Worm (Caenorhabditis elegans) whole organism, mixed stage, embryonic: ENCODE measurements around the gene C26B2.2.

Source experiments
- M03D4.4 ChIP-seq: sonication (generic microtip); optimal IDR thresholded peaks from 2 replicates; lab custom pipeline; 2017; ENCODE audit warnings: mild to moderate bottlenecking, missing genetic modification characterization, missing compliant biosample characterization
- bed-3 ChIP-seq: fragments of 200-800 bp; sonication (Bioruptor generic); optimal IDR thresholded peaks from 3 replicates; lab custom pipeline; 2018; ENCODE audit warnings: mild to moderate bottlenecking, missing genetic modification characterization, moderate library complexity, missing compliant biosample characterization
- blmp-1 ChIP-seq: fragments of 150-350 bp; optimal IDR thresholded peaks from 2 replicates; lab custom pipeline; 2014; ENCODE audit warnings: missing biosample characterization, missing genetic modification characterization
- ceh-39 ChIP-seq: fragments of 150-350 bp; optimal IDR thresholded peaks from 2 replicates; lab custom pipeline; 2014; ENCODE audit warnings: missing biosample characterization, missing genetic modification characterization
- ceh-43 ChIP-seq: fragments of 200-800 bp; sonication (Bioruptor generic); optimal IDR thresholded peaks from 2 replicates; lab custom pipeline; 2018; ENCODE audit warnings: mild to moderate bottlenecking, missing genetic modification characterization, moderate library complexity, missing compliant biosample characterization
- ceh-83 ChIP-seq: fragments of 200-800 bp; sonication (Bioruptor generic); optimal IDR thresholded peaks from 2 replicates; lab custom pipeline; 2018; ENCODE audit warnings: mild to moderate bottlenecking, missing genetic modification characterization, missing compliant biosample characterization
- ces-1 ChIP-seq: fragments of 150-350 bp; optimal IDR thresholded peaks from 2 replicates; lab custom pipeline; 2014; ENCODE audit warnings: missing biosample characterization, missing genetic modification reagents, missing genetic modification characterization
- cnd-1 ChIP-seq: fragments of 200-800 bp; sonication (Bioruptor generic); optimal IDR thresholded peaks from 2 replicates; lab custom pipeline; 2018; ENCODE audit warnings: mild to moderate bottlenecking, missing genetic modification characterization, missing compliant biosample characterization
- drap-1 ChIP-seq: fragments of 200-800 bp; sonication (Bioruptor generic); optimal IDR thresholded peaks from 3 replicates; lab custom pipeline; 2018; ENCODE audit warnings: mild to moderate bottlenecking, missing genetic modification characterization, missing compliant biosample characterization
- elt-1 ChIP-seq: sonication (generic microtip); optimal IDR thresholded peaks from 2 replicates; lab custom pipeline; 2017; ENCODE audit warnings: missing genetic modification characterization, mild to moderate bottlenecking, missing compliant biosample characterization, antibody characterized with exemption, moderate library complexity, borderline replicate concordance; ENCODE audit not compliant: insufficient read depth
- elt-3 ChIP-seq: fragments of 150-350 bp; optimal IDR thresholded peaks from 2 replicates; lab custom pipeline; 2014; ENCODE audit warnings: missing biosample characterization, missing genetic modification characterization
- flh-1 ChIP-seq: fragments of 200-800 bp; sonication (Bioruptor generic); optimal IDR thresholded peaks from 2 replicates; lab custom pipeline; 2018; ENCODE audit warnings: mild to moderate bottlenecking, missing genetic modification characterization, moderate library complexity, missing compliant biosample characterization
- hlh-1 ChIP-seq: fragments of 150-350 bp; optimal IDR thresholded peaks from 2 replicates; lab custom pipeline; 2014; ENCODE audit warnings: missing biosample characterization, missing genetic modification reagents, missing genetic modification characterization
- lin-13 ChIP-seq: fragments of 150-350 bp; optimal IDR thresholded peaks from 2 replicates; lab custom pipeline; 2014; ENCODE audit warnings: missing biosample characterization, missing genetic modification characterization
- lin-32 ChIP-seq: fragments of 200-800 bp; sonication (Bioruptor generic); optimal IDR thresholded peaks from 2 replicates; lab custom pipeline; 2018; ENCODE audit warnings: mild to moderate bottlenecking, missing genetic modification characterization, missing compliant biosample characterization
- lsy-2 ChIP-seq: fragments of 150-350 bp; optimal IDR thresholded peaks from 2 replicates; lab custom pipeline; 2014; ENCODE audit warnings: missing biosample characterization, missing genetic modification characterization
- mab-5 ChIP-seq: fragments of 150-350 bp; optimal IDR thresholded peaks from 2 replicates; lab custom pipeline; 2014; ENCODE audit warnings: missing biosample characterization, missing genetic modification characterization
- mep-1 ChIP-seq: fragments of 150-350 bp; optimal IDR thresholded peaks from 2 replicates; lab custom pipeline; 2017; ENCODE audit warnings: missing biosample characterization, missing genetic modification reagents, missing genetic modification characterization, inconsistent platforms
- mls-2 ChIP-seq: sonication (generic microtip); optimal IDR thresholded peaks from 2 replicates; lab custom pipeline; 2016; ENCODE audit warnings: mild to moderate bottlenecking, missing genetic modification characterization, moderate library complexity, missing compliant biosample characterization
- nhr-12 ChIP-seq: fragments of 150-350 bp; optimal IDR thresholded peaks from 2 replicates; lab custom pipeline; 2014; ENCODE audit warnings: missing biosample characterization, missing genetic modification characterization
- nhr-2 ChIP-seq: fragments of 150-350 bp; optimal IDR thresholded peaks from 2 replicates; lab custom pipeline; 2014; ENCODE audit warnings: missing biosample characterization, missing genetic modification characterization
- nhr-237 ChIP-seq: fragments of 150-350 bp; optimal IDR thresholded peaks from 2 replicates; lab custom pipeline; 2014; ENCODE audit warnings: missing biosample characterization, missing genetic modification characterization
- nhr-28 ChIP-seq: fragments of 150-350 bp; optimal IDR thresholded peaks from 2 replicates; lab custom pipeline; 2014; ENCODE audit warnings: missing biosample characterization, missing genetic modification characterization
- nhr-76 ChIP-seq: sonication (generic microtip); optimal IDR thresholded peaks from 2 replicates; lab custom pipeline; 2017; ENCODE audit warnings: missing biosample characterization, missing genetic modification characterization
- pha-4 ChIP-seq: fragments of 150-350 bp; optimal IDR thresholded peaks from 2 replicates; lab custom pipeline; 2018; ENCODE audit warnings: missing biosample characterization, missing genetic modification reagents, missing genetic modification characterization
- sem-2 ChIP-seq: fragments of 200-800 bp; sonication (Bioruptor generic); optimal IDR thresholded peaks from 2 replicates; lab custom pipeline; 2018; ENCODE audit warnings: mild to moderate bottlenecking, missing genetic modification characterization, missing compliant biosample characterization
- snpc-4 ChIP-seq: fragments of 150-350 bp; optimal IDR thresholded peaks from 2 replicates; lab custom pipeline; 2014; ENCODE audit warnings: missing biosample characterization, missing genetic modification characterization
- sptf-1 ChIP-seq: sonication (generic microtip); optimal IDR thresholded peaks from 2 replicates; lab custom pipeline; 2017; ENCODE audit warnings: mild to moderate bottlenecking, missing genetic modification characterization, moderate library complexity, missing compliant biosample characterization
- tbx-8 ChIP-seq: fragments of 200-800 bp; sonication (Bioruptor generic); optimal IDR thresholded peaks from 2 replicates; lab custom pipeline; 2018; ENCODE audit warnings: mild to moderate bottlenecking, missing genetic modification characterization, moderate library complexity, missing compliant biosample characterization
- unc-120 ChIP-seq: sonication (generic microtip); optimal IDR thresholded peaks from 2 replicates; lab custom pipeline; 2017; ENCODE audit warnings: missing genetic modification characterization, missing compliant biosample characterization; ENCODE audit not compliant: poor library complexity, severe bottlenecking
- unc-39 ChIP-seq: fragments of 150-350 bp; optimal IDR thresholded peaks from 2 replicates; lab custom pipeline; 2014; ENCODE audit warnings: missing biosample characterization, missing genetic modification characterization
- unc-62 ChIP-seq: fragments of 150-350 bp; optimal IDR thresholded peaks from 2 replicates; lab custom pipeline; 2014; ENCODE audit warnings: missing biosample characterization, missing genetic modification reagents, missing genetic modification characterization
- zip-8 ChIP-seq: fragments of 150-350 bp; optimal IDR thresholded peaks from 2 replicates; lab custom pipeline; 2014; ENCODE audit warnings: missing biosample characterization, missing genetic modification characterization

Gene C26B2.2

ce11 chrIV:8022035-8022673 is at the start of gene C26B2.2:
Gene C26B2.2, minus strand, starts transcription at chrIV:8022122.
- no peak for TF ChIP-seq unc-120 (tag; lab: Kevin White, UChicago)
- no peak for TF ChIP-seq sem-2 (GFP tag; lab: Kevin White, UChicago)
- no peak for TF ChIP-seq lsy-2 (tag; lab: Kevin White, UChicago)

DNA sequence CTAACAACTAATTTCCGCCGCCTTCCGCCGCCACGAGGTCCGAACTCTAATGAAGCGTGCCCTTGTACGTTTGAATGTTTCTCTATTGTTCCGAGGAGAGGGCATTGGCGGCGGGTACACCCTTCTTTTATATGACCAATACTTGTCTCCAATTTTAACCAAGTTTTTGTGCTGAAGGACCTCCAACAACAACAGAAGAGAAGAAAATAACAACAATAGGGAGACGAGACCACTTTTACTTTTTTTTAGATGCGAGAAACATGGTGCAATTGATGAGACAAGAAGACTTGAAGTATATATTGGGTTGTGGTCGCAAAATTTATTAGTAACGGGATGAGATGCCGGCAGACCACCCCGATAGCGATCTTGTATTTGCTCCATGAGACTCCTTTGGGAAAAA is 49.0 kb upstream of the C26B2.2 start:
- TF ChIP-seq ces-1 (peak; percentile 3), blmp-1 (tag; lab: Kevin White, UChicago) (no peak)

DNA sequence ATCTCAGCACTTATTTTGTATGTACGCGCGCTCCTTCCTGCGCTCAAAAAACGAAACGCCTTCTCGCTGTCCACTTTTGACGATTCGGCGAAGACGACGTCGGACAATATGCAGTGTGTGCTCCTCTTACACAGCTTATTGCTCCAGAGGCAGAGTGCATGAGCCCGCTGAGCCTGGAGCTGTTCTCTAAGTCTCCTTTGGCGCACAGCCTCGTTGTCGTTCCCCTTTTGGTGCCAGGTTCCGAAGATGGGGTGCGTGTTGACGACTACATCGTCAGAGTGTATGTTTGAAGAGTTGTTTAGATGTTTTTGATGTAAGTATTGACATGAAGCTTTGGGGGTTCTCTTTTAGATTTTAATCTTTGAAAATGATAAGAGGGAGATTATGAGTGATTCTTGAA is 48.4 kb upstream of the C26B2.2 start:
- TF ChIP-seq ceh-43 (GFP tag; lab: Kevin White, UChicago) (no peak), unc-39 (tag; lab: Kevin White, UChicago) (no peak), snpc-4 (tag; lab: Kevin White, UChicago) (no peak), pha-4 (tag; lab: Kevin White, UChicago) (no peak), unc-62 (no peak), zip-8 (tag; lab: Kevin White, UChicago) (no peak), ceh-39 (tag; lab: Kevin White, UChicago) (no peak), tbx-8 (GFP tag; lab: Kevin White, UChicago) (no peak), elt-3 (tag; lab: Kevin White, UChicago) (no peak)

ce11 chrIV:8069104-8069503 is 47.2 kb upstream of the C26B2.2 start:
- TF ChIP-seq nhr-28 (tag; lab: Kevin White, UChicago) (no peak), snpc-4 (tag; lab: Kevin White, UChicago) (no peak), cnd-1 (no peak), nhr-76 (tag; lab: Kevin White, UChicago) (no peak), unc-62 (no peak), pha-4 (tag; lab: Kevin White, UChicago) (no peak), blmp-1 (tag; lab: Kevin White, UChicago) (no peak), mep-1 (tag; lab: Kevin White, UChicago) (no peak), lin-32 (GFP tag; lab: Kevin White, UChicago) (no peak), flh-1 (no peak), bed-3 (no peak), M03D4.4 (tag; lab: Kevin White, UChicago) (no peak), nhr-12 (tag; lab: Kevin White, UChicago) (no peak), nhr-2 (tag; lab: Kevin White, UChicago) (no peak), elt-3 (tag; lab: Kevin White, UChicago) (no peak)

- TF ChIP-seq sptf-1 = no peak
- no peak for TF ChIP-seq ceh-39 (tag; lab: Kevin White, UChicago)
- peak; percentile 38 for TF ChIP-seq unc-62
- TF ChIP-seq flh-1 = no peak
- peak; percentile 97 for TF ChIP-seq hlh-1 (tag; lab: Kevin White, UChicago)
- peak; percentile 72 for TF ChIP-seq lin-32 (GFP tag; lab: Kevin White, UChicago)
Measured at ce11 chrIV:8068280-8068679, 46.4 kb upstream of the C26B2.2 start.

DNA sequence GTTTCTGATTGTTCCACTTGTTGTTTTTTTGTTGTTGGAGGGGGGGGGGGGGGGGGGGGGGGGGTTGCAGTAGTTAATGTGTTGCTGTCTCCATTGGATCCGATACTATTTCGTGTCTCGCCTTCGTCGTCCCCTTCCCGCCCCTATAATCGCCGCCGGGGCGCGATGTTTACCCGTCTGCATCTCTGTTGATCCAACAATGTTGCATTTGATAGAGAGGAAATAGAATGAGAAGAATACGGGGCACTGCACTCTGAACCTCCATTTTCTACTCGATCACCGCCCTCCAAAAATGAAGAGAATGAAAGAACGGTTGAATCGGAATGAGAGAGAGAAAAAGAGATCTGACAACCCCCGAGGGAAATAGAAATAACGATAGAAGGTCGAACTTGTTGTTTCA is 45.8 kb upstream of the C26B2.2 start:
- peak; percentile 34 for TF ChIP-seq mls-2 (tag; lab: Kevin White, UChicago)
- no peak for TF ChIP-seq mab-5

DNA sequence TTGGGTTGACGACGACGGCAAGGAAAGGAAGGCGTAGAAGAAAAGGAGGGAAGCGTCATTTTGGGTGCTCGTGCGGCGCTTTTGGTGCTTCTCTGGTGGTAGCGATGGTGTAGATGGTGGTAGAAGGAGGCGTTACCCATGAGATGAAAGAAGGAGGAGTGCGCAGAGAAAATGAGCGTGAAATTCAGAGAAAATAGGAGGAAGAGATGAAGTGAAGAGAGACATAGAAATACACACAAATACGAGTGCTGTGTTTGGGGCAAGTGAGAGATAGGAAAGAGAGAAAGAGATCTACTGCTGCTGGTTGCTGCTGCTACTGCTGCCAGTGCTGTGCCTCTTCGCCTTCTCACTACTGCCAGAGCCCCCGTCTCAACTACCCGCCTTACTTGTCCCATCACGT is 44.7 kb upstream of the C26B2.2 start:
- TF ChIP-seq lsy-2 (tag; lab: Kevin White, UChicago) (peak; percentile 24), elt-1 (tag; lab: Kevin White, UChicago) (no peak), nhr-237 (tag; lab: Kevin White, UChicago) (no peak), flh-1 (no peak), mep-1 (tag; lab: Kevin White, UChicago) (peak; percentile 30), cnd-1 (no peak), snpc-4 (tag; lab: Kevin White, UChicago) (no peak), hlh-1 (tag; lab: Kevin White, UChicago) (no peak), ceh-39 (tag; lab: Kevin White, UChicago) (no peak), ces-1 (peak; percentile 48), blmp-1 (tag; lab: Kevin White, UChicago) (no peak), elt-3 (tag; lab: Kevin White, UChicago) (no peak), ceh-43 (GFP tag; lab: Kevin White, UChicago) (no peak), drap-1 (peak; percentile 15), M03D4.4 (tag; lab: Kevin White, UChicago) (peak; percentile 36), bed-3 (no peak), lin-32 (GFP tag; lab: Kevin White, UChicago) (no peak), unc-62 (peak; percentile 8), mab-5 (no peak), lin-13 (no peak), nhr-2 (tag; lab: Kevin White, UChicago) (no peak), unc-120 (tag; lab: Kevin White, UChicago) (peak; percentile 77), ceh-83 (no peak), sptf-1 (peak; percentile 71), unc-39 (tag; lab: Kevin White, UChicago) (no peak), tbx-8 (GFP tag; lab: Kevin White, UChicago) (no peak), pha-4 (tag; lab: Kevin White, UChicago) (peak; percentile 19), zip-8 (tag; lab: Kevin White, UChicago) (no peak), nhr-76 (tag; lab: Kevin White, UChicago) (no peak), nhr-12 (tag; lab: Kevin White, UChicago) (no peak)
